Worm (Caenorhabditis elegans) whole organism, midembryonic: ENCODE results near the gene tag-290.

Source experiments
- cog-1 ChIP-seq: sonication (generic microtip); optimal IDR thresholded peaks from 2 replicates; lab custom pipeline; 2016; ENCODE audit warnings: missing genetic modification characterization, missing compliant biosample characterization
- flt-1 ChIP-seq: fragments of 200-800 bp; sonication (Bioruptor generic); IDR thresholded peaks from 2 replicates; pipeline ENCODE4 v1.3.6; 2022; ENCODE audit warnings: missing genetic modification characterization, missing compliant biosample characterization
- med-1 ChIP-seq: sonication (generic microtip); optimal IDR thresholded peaks from 2 replicates; lab custom pipeline; 2017; ENCODE audit warnings: missing genetic modification characterization, mild to moderate bottlenecking, missing compliant biosample characterization, antibody characterized with exemption, missing genetic modification reagents; ENCODE audit not compliant: insufficient read depth
- tab-1 ChIP-seq: fragments of 200-800 bp; sonication (Bioruptor generic); IDR thresholded peaks from 2 replicates; pipeline ENCODE4 v1.3.6; 2022; ENCODE audit warnings: missing genetic modification characterization, missing compliant biosample characterization
- ztf-23 ChIP-seq: fragments of 200-800 bp; sonication (Bioruptor generic); IDR thresholded peaks from 2 replicates; pipeline ENCODE4 v1.3.6; 2022; ENCODE audit warnings: missing genetic modification reagents, missing genetic modification characterization, missing compliant biosample characterization

DNA sequence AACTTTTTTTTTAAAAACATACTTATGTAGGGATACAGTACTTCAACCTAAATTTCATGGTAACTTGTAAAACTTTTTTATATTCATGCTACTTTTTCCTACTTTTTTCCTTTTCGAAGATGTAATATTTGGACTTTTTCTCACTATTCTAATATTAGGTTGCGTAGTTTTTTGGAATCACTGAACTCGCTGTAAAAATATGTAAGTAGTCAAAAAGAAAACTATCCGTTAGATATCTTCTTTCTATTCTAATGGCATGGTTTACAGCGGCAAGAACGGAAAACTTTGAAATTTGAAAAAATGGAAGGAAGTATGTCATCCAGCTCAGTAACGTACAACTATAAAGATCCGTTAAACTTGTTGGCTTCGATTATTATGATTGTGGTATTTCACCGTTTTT is 23.7 kb upstream of the tag-290 start, which contains the start of gene srx-82:
- TF ChIP-seq flt-1 (GFP tag; lab: Robert Waterston, UW) (no peak), ztf-23 (no peak), med-1 (GFP tag; lab: Kevin White, UChicago) (no peak), cog-1 (tag; lab: Kevin White, UChicago) (no peak), tab-1 (GFP tag; lab: Robert Waterston, UW) (no peak)
